Worm (Caenorhabditis elegans): ENCODE data around the gene C31H2.14.

DNA sequence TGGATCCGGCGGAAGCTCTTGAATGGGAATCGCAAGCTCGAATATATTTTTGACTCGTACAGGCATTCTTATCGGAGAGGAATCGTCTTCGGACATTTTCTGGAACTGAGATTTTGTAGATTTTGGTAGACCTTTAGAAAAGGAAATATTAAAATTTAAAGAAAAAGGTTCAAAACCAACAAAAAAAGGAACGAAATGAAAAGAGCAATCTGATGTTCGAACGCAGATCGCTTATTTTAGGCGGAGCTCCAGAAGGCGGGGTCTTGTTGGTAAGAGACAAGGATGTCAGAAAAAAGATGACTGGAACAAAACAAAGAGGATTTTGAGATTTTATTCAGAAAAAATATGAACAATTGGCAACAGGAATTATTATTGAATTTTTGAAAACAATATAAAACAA, 41.1 kb upstream of the C31H2.14 start, which contains the start of gene C42D8.9:
- TF ChIP-seq Y56A3A.18 (GFP tag; IDR thresholded peaks at IDR 0.05) (no peak), Y53G8AR.9 (GFP tag; conservative IDR thresholded peaks at IDR 0.05) (no peak), K11D2.4 (GFP tag; IDR thresholded peaks at IDR 0.05) (no peak), nfya-1 (tag; optimal IDR thresholded peaks at IDR 0.05; ENCODE audit: borderline replicate concordance, insufficient read depth) (no peak), egrh-3 (GFP tag; IDR thresholded peaks at IDR 0.05) (no peak)

Measured in whole organism, young adult.